Worm (Caenorhabditis elegans) whole organism, mixed stage, embryonic: ENCODE results near the gene tgt-2.

Experiments
- blmp-1 ChIP-seq: fragments of 150-350 bp; optimal IDR thresholded peaks from 2 replicates; lab custom pipeline; 2014; ENCODE audit warnings: missing biosample characterization, missing genetic modification characterization
- elt-1 ChIP-seq: sonication (generic microtip); optimal IDR thresholded peaks from 2 replicates; lab custom pipeline; 2017; ENCODE audit warnings: missing genetic modification characterization, mild to moderate bottlenecking, missing compliant biosample characterization, antibody characterized with exemption, moderate library complexity, borderline replicate concordance; ENCODE audit not compliant: insufficient read depth
- lsy-2 ChIP-seq: fragments of 150-350 bp; optimal IDR thresholded peaks from 2 replicates; lab custom pipeline; 2014; ENCODE audit warnings: missing biosample characterization, missing genetic modification characterization
- mab-5 ChIP-seq: fragments of 150-350 bp; optimal IDR thresholded peaks from 2 replicates; lab custom pipeline; 2014; ENCODE audit warnings: missing biosample characterization, missing genetic modification characterization
- nhr-12 ChIP-seq: fragments of 150-350 bp; optimal IDR thresholded peaks from 2 replicates; lab custom pipeline; 2014; ENCODE audit warnings: missing biosample characterization, missing genetic modification characterization
- nhr-2 ChIP-seq: fragments of 150-350 bp; optimal IDR thresholded peaks from 2 replicates; lab custom pipeline; 2014; ENCODE audit warnings: missing biosample characterization, missing genetic modification characterization
- nhr-237 ChIP-seq: fragments of 150-350 bp; optimal IDR thresholded peaks from 2 replicates; lab custom pipeline; 2014; ENCODE audit warnings: missing biosample characterization, missing genetic modification characterization
- nhr-76 ChIP-seq: sonication (generic microtip); optimal IDR thresholded peaks from 2 replicates; lab custom pipeline; 2017; ENCODE audit warnings: missing biosample characterization, missing genetic modification characterization
- snpc-4 ChIP-seq: fragments of 150-350 bp; optimal IDR thresholded peaks from 2 replicates; lab custom pipeline; 2014; ENCODE audit warnings: missing biosample characterization, missing genetic modification characterization
- unc-120 ChIP-seq: sonication (generic microtip); optimal IDR thresholded peaks from 2 replicates; lab custom pipeline; 2017; ENCODE audit warnings: missing genetic modification characterization, missing compliant biosample characterization; ENCODE audit not compliant: poor library complexity, severe bottlenecking
- ztf-11 ChIP-seq: fragments of 150-350 bp; optimal IDR thresholded peaks from 2 replicates; lab custom pipeline; 2014; ENCODE audit warnings: missing biosample characterization, missing genetic modification characterization

DNA sequence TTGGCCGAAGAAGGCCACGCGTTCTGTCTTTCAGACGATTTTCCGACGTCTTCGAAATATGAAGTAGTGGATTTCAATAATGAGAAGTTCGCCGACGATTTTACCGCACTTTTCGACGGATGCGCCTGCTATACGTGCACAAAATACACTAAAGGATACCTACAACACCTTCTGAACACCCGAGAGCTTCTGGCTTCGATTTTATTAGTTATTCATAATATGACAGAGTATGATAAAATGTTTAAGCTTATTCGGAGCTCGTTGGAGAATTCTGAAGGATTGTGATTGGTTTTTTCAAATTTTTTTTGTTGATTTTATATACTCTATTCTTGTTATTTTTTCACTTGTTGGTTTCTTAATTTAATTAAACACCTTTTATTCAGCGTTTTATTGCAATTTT, 2.4 kb downstream of the tgt-2 start:
- TF ChIP-seq nhr-237 (tag; lab: Kevin White, UChicago) (no peak), blmp-1 (no peak), ztf-11 (tag; lab: Kevin White, UChicago) (no peak), snpc-4 (tag; lab: Kevin White, UChicago) (no peak), nhr-76 (tag; lab: Kevin White, UChicago) (no peak), nhr-2 (no peak), mab-5 (tag; lab: Kevin White, UChicago) (no peak), unc-120 (tag; lab: Kevin White, UChicago) (no peak), elt-1 (tag; lab: Kevin White, UChicago) (no peak), lsy-2 (no peak), nhr-12 (tag; lab: Kevin White, UChicago) (no peak)
